Worm (Caenorhabditis elegans): ENCODE results near the gene W06F12.2.

DNA sequence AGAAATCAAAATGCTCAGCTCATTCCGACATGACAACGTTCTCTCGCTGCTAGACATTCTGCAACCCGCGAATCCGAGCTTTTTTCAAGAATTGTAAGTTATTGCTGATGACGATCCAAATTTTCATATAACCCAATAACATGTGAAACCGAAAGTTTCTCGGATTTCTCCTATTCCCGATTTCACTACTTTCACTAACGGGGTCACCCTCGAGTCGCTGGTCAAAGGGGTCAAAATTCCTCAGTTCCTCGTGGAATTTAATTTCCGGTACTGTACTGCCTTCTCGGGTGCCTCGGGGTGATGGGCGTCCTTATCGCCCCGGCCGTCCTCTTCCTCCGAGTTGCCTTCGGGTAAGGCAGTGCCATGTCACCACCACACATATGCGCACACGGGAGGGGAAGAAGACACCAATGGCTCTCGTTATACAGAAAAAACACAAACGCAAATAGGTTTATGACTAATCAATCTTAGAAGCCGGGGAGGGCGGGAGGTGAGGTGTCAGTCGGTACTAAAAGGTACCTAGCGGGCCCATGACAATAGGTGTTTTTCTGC lies 11.2 kb downstream of the W06F12.2 start:
- TF ChIP-seq nhr-11 (tag; optimal IDR thresholded peaks at IDR 0.05): no peak
- TF ChIP-seq ceh-28 (tag; optimal IDR thresholded peaks at IDR 0.05): no peak
- no peak for TF ChIP-seq dpl-1 (GFP tag; optimal IDR thresholded peaks at IDR 0.05)
- TF ChIP-seq unc-62 (GFP tag; optimal IDR thresholded peaks at IDR 0.05 in 1 of 2): peak in 1 of 2 experiments; percentile 27
- TF ChIP-seq unc-62 (tag; optimal IDR thresholded peaks at IDR 0.05): no peak
- no peak for TF ChIP-seq egl-43 (GFP tag; IDR thresholded peaks at IDR 0.05)
- no peak for TF ChIP-seq lin-39 (tag; optimal IDR thresholded peaks at IDR 0.05)
- no peak for TF ChIP-seq mdl-1 (tag; optimal IDR thresholded peaks at IDR 0.05)
- TF ChIP-seq hlh-30 (tag; optimal IDR thresholded peaks at IDR 0.05; ENCODE audit: insufficient read depth): peak; percentile 6

All from whole organism, L4 larva.